Worm (Caenorhabditis elegans): ENCODE measurements around the gene F02D8.4.
A peak's percentile ranks its signal among the peaks of the same experiment; 100 is the strongest.

DNA sequence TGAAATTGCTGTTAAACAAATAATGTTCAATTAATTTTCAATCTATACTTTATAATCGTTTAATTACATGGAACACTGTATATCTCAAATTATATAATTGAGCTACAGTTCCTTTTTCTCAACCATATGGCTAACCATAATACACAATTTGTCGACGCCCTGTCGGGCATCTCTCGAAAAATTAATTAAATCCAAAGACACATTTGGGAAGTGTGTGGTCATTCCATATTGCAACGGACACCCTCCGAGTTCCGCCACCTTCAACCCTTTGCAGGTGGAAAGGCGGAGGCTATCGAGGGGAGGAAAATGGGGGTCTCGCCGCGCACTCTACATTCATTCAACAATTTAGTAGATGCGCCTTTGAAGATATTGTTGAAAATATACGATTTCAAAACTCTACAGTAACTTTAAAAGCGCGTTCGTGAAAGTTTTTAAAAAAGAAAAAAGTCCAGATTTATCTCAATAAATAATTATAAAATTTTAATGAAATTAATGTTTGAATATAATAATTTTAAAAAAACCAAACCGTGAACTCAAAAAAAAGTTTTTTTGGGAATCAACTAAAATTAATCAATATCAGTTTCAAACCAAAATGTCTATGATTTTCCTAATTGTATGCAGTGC lies 44.3 kb downstream of the F02D8.4 start, which contains the start of gene F14H8.8:
- TF ChIP-seq nhr-25 (tag; optimal IDR thresholded peaks at IDR 0.05) (peak; percentile 62), elt-1 (tag; optimal IDR thresholded peaks at IDR 0.05) (no peak), nhr-11 (tag; optimal IDR thresholded peaks at IDR 0.05) (no peak), zag-1 (tag; optimal IDR thresholded peaks at IDR 0.05) (no peak), pha-4 (tag; optimal IDR thresholded peaks at IDR 0.05) (no peak), nhr-237 (tag; optimal IDR thresholded peaks at IDR 0.05) (no peak), nfya-1 (tag; optimal IDR thresholded peaks at IDR 0.05; ENCODE audit: insufficient read depth) (peak; percentile 32), unc-62 (GFP tag; optimal IDR thresholded peaks at IDR 0.05) (no peak), elt-3 (tag; optimal IDR thresholded peaks at IDR 0.05) (no peak), nhr-12 (tag; optimal IDR thresholded peaks at IDR 0.05) (no peak), ceh-9 (tag; optimal IDR thresholded peaks at IDR 0.05) (no peak), egl-27 (tag; optimal IDR thresholded peaks at IDR 0.05) (no peak), ceh-82 (tag; optimal IDR thresholded peaks at IDR 0.05) (no peak), nhr-76 (tag; optimal IDR thresholded peaks at IDR 0.05) (no peak)

Data from whole organism, L3 larva.